Fruit fly (Drosophila melanogaster) whole organism: ENCODE results near the gene Irk1.

Experiments
- EcR ChIP-seq, 2 experiments: fragments of >200 bp; optimal IDR thresholded peaks; 2 replicates each; lab custom pipeline; 2017; ENCODE audit warnings: missing biosample characterization in 2 of 2, missing genetic modification characterization in 2 of 2, missing genetic modification reagents in 2 of 2
- psq ChIP-seq: fragments of >200 bp; optimal IDR thresholded peaks from 2 replicates; lab custom pipeline; 2017

DNA sequence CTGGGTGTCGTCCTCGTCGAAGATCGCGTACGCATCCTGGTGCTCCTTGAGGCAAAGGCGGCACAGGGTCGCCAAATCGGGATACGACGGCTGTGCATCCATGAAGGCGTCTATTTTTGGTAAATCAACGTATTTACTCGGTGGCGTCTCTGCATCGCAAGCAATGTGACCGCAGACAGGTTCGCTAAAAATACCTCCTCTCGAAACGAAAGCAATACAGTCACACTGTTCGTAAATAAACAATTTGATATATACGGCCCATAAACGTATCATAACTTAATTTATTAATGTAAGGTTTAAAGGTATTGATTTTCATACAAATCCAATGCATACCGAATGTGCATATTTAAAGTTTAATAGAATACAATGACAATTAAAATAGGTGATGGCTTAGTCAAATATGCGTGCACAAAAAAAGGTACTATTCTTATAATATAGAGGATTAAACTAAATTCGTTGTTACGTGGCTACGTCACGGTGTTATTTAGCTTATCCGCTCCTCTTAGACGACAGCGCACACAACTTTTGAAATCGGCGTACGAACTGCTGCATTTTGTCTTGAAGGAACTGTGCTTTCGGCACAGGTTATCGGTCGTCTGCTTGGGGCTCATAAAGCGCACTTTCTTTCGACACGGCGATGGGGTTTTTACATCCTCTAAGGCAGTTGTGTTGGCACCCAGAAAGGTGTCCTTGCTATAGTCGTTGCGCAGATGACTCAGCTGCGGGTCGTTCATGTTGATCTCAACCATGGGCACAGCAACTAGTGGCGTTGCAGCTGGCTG is 41.7 kb upstream of the Irk1 start, which contains the start of gene CG31365:
- TF ChIP-seq psq (no peak), EcR (GFP tag; optimal IDR thresholded peaks at IDR 0.05; lab: Kevin White, UChicago) (no peak)
